Worm (Caenorhabditis elegans) whole organism, L4 larva: ENCODE measurements around the gene C44H9.7.

Source experiments
- F37D6.2 ChIP-seq: sonication (generic microtip); optimal IDR thresholded peaks from 2 replicates; lab custom pipeline; 2016; ENCODE audit warnings: mild to moderate bottlenecking, missing genetic modification characterization, missing compliant biosample characterization
- R02D3.7 ChIP-seq: fragments of 150-350 bp; sonication (generic microtip); optimal IDR thresholded peaks from 3 replicates; lab custom pipeline; 2014; ENCODE audit warnings: missing biosample characterization, missing genetic modification characterization
- T20F7.1 ChIP-seq: fragments of 200-800 bp; sonication (Bioruptor generic); optimal IDR thresholded peaks from 2 replicates; lab custom pipeline; 2018; ENCODE audit warnings: mild to moderate bottlenecking, missing genetic modification characterization, missing compliant biosample characterization
- T26A8.4 ChIP-seq: fragments of 200-800 bp; sonication (Bioruptor generic); IDR thresholded peaks from 2 replicates; pipeline ENCODE4 v1.3.6; 2022; ENCODE audit warnings: missing genetic modification characterization, missing compliant biosample characterization
- Y75B8A.6 ChIP-seq: fragments of 200-800 bp; sonication (Bioruptor generic); IDR thresholded peaks from 2 replicates; pipeline ENCODE4 v1.3.6; 2022; ENCODE audit warnings: missing genetic modification reagents, missing genetic modification characterization, missing compliant biosample characterization
- aha-1 ChIP-seq: fragments of 150-350 bp; peaks from one replicate; lab custom pipeline; 2014; ENCODE audit warnings: missing biosample characterization, missing genetic modification characterization
- attf-4 ChIP-seq: sonication (generic microtip); optimal IDR thresholded peaks from 3 replicates; lab custom pipeline; 2017; ENCODE audit warnings: missing biosample characterization, missing genetic modification characterization
- daf-12 ChIP-seq: fragments of 150-350 bp; optimal IDR thresholded peaks from 2 replicates; lab custom pipeline; 2014; ENCODE audit warnings: missing biosample characterization, missing genetic modification reagents, missing genetic modification characterization
- daf-16 ChIP-seq, 3 experiments: sonication (generic microtip); optimal IDR thresholded peaks; 2 replicates each; lab custom pipeline; 2016 to 2017; ENCODE audit warnings: missing genetic modification characterization in 3 of 3, missing genetic modification reagents in 3 of 3, mild to moderate bottlenecking in 2 of 3, missing compliant biosample characterization in 2 of 3, missing biosample characterization in 1 of 3, moderate library complexity in 1 of 3
- dve-1 ChIP-seq: sonication (generic microtip); optimal IDR thresholded peaks from 2 replicates; lab custom pipeline; 2017; ENCODE audit warnings: antibody characterized with exemption, mild to moderate bottlenecking, missing genetic modification characterization, missing compliant biosample characterization; ENCODE audit not compliant: insufficient read depth
- hif-1 ChIP-seq, 2 experiments: sonication (generic microtip); optimal IDR thresholded peaks; 2 replicates each; lab custom pipeline; 2016 to 2017; ENCODE audit warnings: missing compliant biosample characterization in 2 of 2, missing genetic modification characterization in 2 of 2, missing genetic modification reagents in 2 of 2, missing genotype in 2 of 2, mild to moderate bottlenecking in 1 of 2
- hlh-11 ChIP-seq: fragments of 200-800 bp; sonication (Bioruptor generic); optimal IDR thresholded peaks from 2 replicates; lab custom pipeline; 2018; ENCODE audit warnings: mild to moderate bottlenecking, missing genetic modification characterization, missing compliant biosample characterization
- lin-38 ChIP-seq: fragments of 200-800 bp; sonication (Bioruptor generic); IDR thresholded peaks from 2 replicates; pipeline ENCODE4 v1.3.6; 2022; ENCODE audit warnings: missing genetic modification reagents, missing genetic modification characterization, missing compliant biosample characterization
- lir-3 ChIP-seq: sonication (generic microtip); optimal IDR thresholded peaks from 2 replicates; lab custom pipeline; 2016; ENCODE audit warnings: mild to moderate bottlenecking, missing genetic modification characterization, missing compliant biosample characterization
- madf-9 ChIP-seq: fragments of 200-800 bp; sonication (Bioruptor generic); conservative IDR thresholded peaks from 2 replicates; pipeline ENCODE4 v1.3.6; 2022; ENCODE audit warnings: missing genetic modification reagents, missing genetic modification characterization, missing compliant biosample characterization
- mep-1 ChIP-seq: fragments of 150-350 bp; sonication (generic microtip); optimal IDR thresholded peaks from 3 replicates; lab custom pipeline; 2014; ENCODE audit warnings: missing biosample characterization, missing genetic modification characterization
- mes-2 ChIP-seq: sonication (generic microtip); optimal IDR thresholded peaks from 2 replicates; lab custom pipeline; 2016; ENCODE audit warnings: missing genotype, mild to moderate bottlenecking, missing genetic modification characterization, missing compliant biosample characterization; ENCODE audit not compliant: poor library complexity, severe bottlenecking
- mxl-3 ChIP-seq: fragments of 200-800 bp; sonication (Bioruptor generic); optimal IDR thresholded peaks from 2 replicates; lab custom pipeline; 2018; ENCODE audit warnings: mild to moderate bottlenecking, missing genetic modification characterization, missing compliant biosample characterization
- nhr-111 ChIP-seq: fragments of 200-800 bp; sonication (Bioruptor generic); optimal IDR thresholded peaks from 2 replicates; lab custom pipeline; 2018; ENCODE audit warnings: mild to moderate bottlenecking, missing genetic modification characterization, missing compliant biosample characterization
- nhr-25 ChIP-seq: sonication (generic microtip); optimal IDR thresholded peaks from 2 replicates; lab custom pipeline; 2017; ENCODE audit warnings: missing genetic modification characterization, mild to moderate bottlenecking, missing compliant biosample characterization, antibody characterized with exemption, moderate library complexity, borderline replicate concordance; ENCODE audit not compliant: insufficient read depth
- nhr-76 ChIP-seq: fragments of 150-350 bp; optimal IDR thresholded peaks from 2 replicates; lab custom pipeline; 2014; ENCODE audit warnings: missing biosample characterization, missing genetic modification characterization
- nhr-77 ChIP-seq: fragments of 150-350 bp; optimal IDR thresholded peaks from 2 replicates; lab custom pipeline; 2014; ENCODE audit warnings: missing biosample characterization, missing genetic modification characterization
- pha-4 ChIP-seq, 2 experiments: fragments of 150-350 bp in 1 of 2; fragments of 200-800 bp in 1 of 2; sonication (Bioruptor generic) in 1 of 2; IDR thresholded peaks in 1 of 2; optimal IDR thresholded peaks in 1 of 2; 2 replicates each; pipeline versions ENCODE4 v1.3.6 to Lab custom; 2014 to 2022; ENCODE audit warnings: missing genetic modification characterization in 2 of 2, missing genetic modification reagents in 2 of 2, missing biosample characterization in 1 of 2, missing compliant biosample characterization in 1 of 2
- rbr-2 ChIP-seq: sonication (generic microtip); optimal IDR thresholded peaks from 2 replicates; lab custom pipeline; 2016; ENCODE audit warnings: missing genotype, missing genetic modification characterization, missing compliant biosample characterization
- sdz-12 ChIP-seq: fragments of 200-800 bp; sonication (Bioruptor generic); optimal IDR thresholded peaks from 2 replicates; lab custom pipeline; 2018; ENCODE audit warnings: mild to moderate bottlenecking, missing genetic modification characterization, missing compliant biosample characterization
- tag-97 ChIP-seq: fragments of 200-800 bp; sonication (Bioruptor generic); IDR thresholded peaks from 2 replicates; pipeline ENCODE4 v1.3.6; 2022; ENCODE audit warnings: missing genetic modification characterization, missing compliant biosample characterization
- unc-130 ChIP-seq: sonication (generic microtip); optimal IDR thresholded peaks from 2 replicates; lab custom pipeline; 2016; ENCODE audit warnings: missing genetic modification reagents, missing genetic modification characterization, missing compliant biosample characterization
- unc-62 ChIP-seq, 3 experiments: fragments of 150-350 bp in 1 of 3; sonication (generic microtip); optimal IDR thresholded peaks in 2 of 3; peaks in 1 of 3; 1 replicate in 1 of 3; 2 replicates in 2 of 3; lab custom pipeline; 2014 to 2017; ENCODE audit warnings: missing biosample characterization in 3 of 3, missing genetic modification characterization in 3 of 3, missing genetic modification reagents in 3 of 3, missing genotype in 1 of 3
- zfp-2 ChIP-seq: sonication (generic microtip); optimal IDR thresholded peaks from 2 replicates; lab custom pipeline; 2016; ENCODE audit warnings: mild to moderate bottlenecking, missing genetic modification characterization, missing compliant biosample characterization
- zfp-3 ChIP-seq: fragments of 200-800 bp; sonication (Bioruptor generic); conservative IDR thresholded peaks from 2 replicates; pipeline ENCODE4 v1.3.6; 2022; ENCODE audit warnings: missing genetic modification reagents, missing genetic modification characterization, missing compliant biosample characterization
- zip-2 ChIP-seq: fragments of 150-350 bp; optimal IDR thresholded peaks from 2 replicates; lab custom pipeline; 2014; ENCODE audit warnings: missing biosample characterization, missing genetic modification characterization
- ztf-11 ChIP-seq: fragments of 150-350 bp; optimal IDR thresholded peaks from 2 replicates; lab custom pipeline; 2014; ENCODE audit warnings: missing biosample characterization, missing genetic modification characterization
- ztf-7 ChIP-seq: fragments of 150-350 bp; optimal IDR thresholded peaks from 2 replicates; lab custom pipeline; 2014; ENCODE audit warnings: missing biosample characterization, missing genetic modification characterization

C44H9.7 gene

DNA sequence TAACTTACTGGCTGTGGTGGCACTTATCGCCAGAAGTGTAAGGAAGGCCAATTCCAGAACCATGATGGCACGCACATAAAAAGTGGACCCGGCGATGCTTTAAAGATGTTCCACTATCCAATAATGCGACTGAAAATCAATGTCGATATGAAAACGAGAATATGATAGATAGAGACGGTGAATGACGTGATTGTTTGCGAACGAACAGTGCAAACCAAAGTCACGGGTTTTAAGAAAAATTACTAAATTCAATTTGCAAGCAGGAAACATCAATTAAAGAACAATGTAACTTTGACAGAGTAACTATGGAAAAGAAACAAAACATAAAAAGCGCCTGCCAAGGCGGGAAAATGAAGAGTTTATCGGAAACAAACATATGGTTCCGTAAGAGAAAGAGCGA, 4.9 kb downstream of the C44H9.7 start, which contains the start of gene C44H9.5 (continued):
- TF ChIP-seq pha-4 (GFP tag; IDR thresholded peaks at IDR 0.05; lab: Robert Waterston, UW), result no peak
- no peak for TF ChIP-seq pha-4 (tag; optimal IDR thresholded peaks at IDR 0.05; lab: Kevin White, UChicago)
- peak; percentile 3 for TF ChIP-seq hlh-11 (tag; lab: Kevin White, UChicago)
- TF ChIP-seq unc-62 (GFP tag; optimal IDR thresholded peaks at IDR 0.05 in 1 of 2; lab: Kevin White, UChicago), result peak in 1 of 2 experiments; percentile 19
- TF ChIP-seq unc-62 (tag; optimal IDR thresholded peaks at IDR 0.05; lab: Kevin White, UChicago), result no peak
- TF ChIP-seq sdz-12 (GFP tag; lab: Kevin White, UChicago), result no peak
- no peak for TF ChIP-seq ztf-11 (tag; lab: Kevin White, UChicago)
- TF ChIP-seq unc-130 (GFP tag; lab: Kevin White, UChicago), result no peak
- no peak for TF ChIP-seq rbr-2 (tag; lab: Kevin White, UChicago)
- TF ChIP-seq nhr-25 (tag; lab: Kevin White, UChicago), result no peak
- peak; percentile 9 for TF ChIP-seq aha-1
- no peak for TF ChIP-seq Y75B8A.6 (GFP tag; lab: Robert Waterston, UW)
- TF ChIP-seq ztf-7 (tag; lab: Kevin White, UChicago), result no peak
- no peak for TF ChIP-seq tag-97 (GFP tag; lab: Robert Waterston, UW)
- TF ChIP-seq dve-1 (tag; lab: Kevin White, UChicago), result peak; percentile 14

- TF ChIP-seq T20F7.1 (GFP tag; lab: Kevin White, UChicago) (no peak), daf-16 (GFP tag; optimal IDR thresholded peaks at IDR 0.05; lab: Kevin White, UChicago) (no peak), daf-16 (tag; optimal IDR thresholded peaks at IDR 0.05; lab: Kevin White, UChicago) (peak; percentile 47), dve-1 (tag; lab: Kevin White, UChicago) (peak; percentile 14)
- TF ChIP-seq, all 104 proteins: peak for 2
Observed at ce11 chrV:12845247-12845646, 9.4 kb downstream of the C44H9.7 start, which contains the start of gene C44H9.6. Gene C44H9.6 (minus strand): TSS chrV:12845347.

- TF ChIP-seq daf-12 (tag; lab: Kevin White, UChicago) (no peak), daf-16 (GFP tag; optimal IDR thresholded peaks at IDR 0.05; lab: Kevin White, UChicago) (no peak), daf-16 (tag; optimal IDR thresholded peaks at IDR 0.05; lab: Kevin White, UChicago) (peak; percentile 6)
Observed at ce11 chrV:12844748-12845147, 9.9 kb downstream of the C44H9.7 start.

- TF ChIP-seq T20F7.1 (GFP tag; lab: Kevin White, UChicago) (no peak), zfp-3 (GFP tag; lab: Robert Waterston, UW) (no peak), mep-1 (tag; lab: Kevin White, UChicago) (no peak), T26A8.4 (no peak), lin-38 (GFP tag; lab: Robert Waterston, UW) (no peak), zip-2 (tag; lab: Kevin White, UChicago) (no peak), nhr-111 (no peak), mes-2 (tag; lab: Kevin White, UChicago) (no peak), lir-3 (no peak), nhr-77 (no peak), F37D6.2 (tag; lab: Kevin White, UChicago) (no peak), dve-1 (tag; lab: Kevin White, UChicago) (no peak), nhr-76 (tag; lab: Kevin White, UChicago) (no peak), R02D3.7 (no peak), mxl-3 (GFP tag; lab: Kevin White, UChicago) (no peak), madf-9 (GFP tag; lab: Robert Waterston, UW) (no peak)
Observed at ce11 chrV:12835388-12835787, 19.3 kb downstream of the C44H9.7 start, which contains the start of gene C44H9.4. Gene C44H9.4 (plus strand): TSS chrV:12835688.

- TF ChIP-seq R02D3.7 (no peak), hif-1 (tag; optimal IDR thresholded peaks at IDR 0.05; lab: Kevin White, UChicago) (no peak), daf-12 (tag; lab: Kevin White, UChicago) (no peak), mep-1 (tag; lab: Kevin White, UChicago) (no peak), attf-4 (tag; lab: Kevin White, UChicago) (no peak), zfp-3 (GFP tag; lab: Robert Waterston, UW) (no peak), T20F7.1 (GFP tag; lab: Kevin White, UChicago) (no peak), nhr-77 (no peak), zfp-2 (tag; lab: Kevin White, UChicago) (no peak)
- TF ChIP-seq, all 104 proteins: peak for 0
Observed at ce11 chrV:12827219-12827618, 27.4 kb downstream of the C44H9.7 start, which contains the start of gene ugt-15. Gene ugt-15 (plus strand): TSS chrV:12827519.
